Fruit fly (Drosophila melanogaster) whole organism, embryonic: ENCODE results near the gene Muc68Ca.

ENCODE experiments used
- CG3065 ChIP-seq: fragments of 200-800 bp; sonication (Bioruptor generic); optimal IDR thresholded peaks from 2 replicates; lab custom pipeline; 2016; ENCODE audit warnings: missing biosample characterization, missing genetic modification characterization
- CG32532 ChIP-seq: fragments of 200-800 bp; sonication (Bioruptor generic); IDR thresholded peaks from 2 replicates; pipeline ENCODE4 v1.3.6; 2022; ENCODE audit warnings: missing biosample characterization, missing genetic modification characterization
- Hsf ChIP-seq: fragments of 200-800 bp; sonication (Bioruptor generic); optimal IDR thresholded peaks from 3 replicates; lab custom pipeline; 2016; ENCODE audit warnings: missing biosample characterization, missing genetic modification characterization
- sob ChIP-seq: fragments of 200-800 bp; sonication (Bioruptor generic); IDR thresholded peaks from 2 replicates; pipeline ENCODE4 v1.3.6; 2022; ENCODE audit warnings: missing biosample characterization, missing genetic modification characterization
- vfl ChIP-seq: fragments of 200-800 bp; sonication (Bioruptor generic); optimal IDR thresholded peaks from 2 replicates; lab custom pipeline; 2016; ENCODE audit warnings: missing biosample characterization, missing genetic modification characterization

dm6 chr3L:11609153-11609809 is 10.6 kb downstream of the Muc68Ca start, which contains the start of gene Duba:
- TF ChIP-seq CG32532 (GFP tag; lab: Robert Waterston, UW) (peak; percentile 11; the same call in 1 of the 2 replicates), CG3065 (GFP tag; lab: Kevin White, UChicago) (no peak), vfl (GFP tag; lab: Kevin White, UChicago) (no peak), sob (no peak), Hsf (GFP tag; lab: Kevin White, UChicago) (no peak)
